Worm (Caenorhabditis elegans) whole organism, L2 larva: Measurements from ENCODE around the gene srz-96.

Experiments used
- fos-1 ChIP-seq: fragments of 150-350 bp; optimal IDR thresholded peaks from 2 replicates; lab custom pipeline; 2014; ENCODE audit warnings: missing biosample characterization, missing genetic modification characterization
- lin-13 ChIP-seq: fragments of 150-350 bp; optimal IDR thresholded peaks from 2 replicates; lab custom pipeline; 2014; ENCODE audit warnings: missing biosample characterization, missing genetic modification reagents, missing genetic modification characterization
- mab-5 ChIP-seq: fragments of 150-350 bp; optimal IDR thresholded peaks from 2 replicates; lab custom pipeline; 2014; ENCODE audit warnings: missing biosample characterization, missing genetic modification characterization
- nhr-11 ChIP-seq: fragments of 150-350 bp; optimal IDR thresholded peaks from 2 replicates; lab custom pipeline; 2014; ENCODE audit warnings: missing biosample characterization, missing genetic modification characterization
- unc-62 ChIP-seq: fragments of 150-350 bp; optimal IDR thresholded peaks from 2 replicates; lab custom pipeline; 2014; ENCODE audit warnings: missing biosample characterization, missing genetic modification reagents, missing genetic modification characterization
- ztf-11 ChIP-seq: sonication (generic microtip); optimal IDR thresholded peaks from 2 replicates; lab custom pipeline; 2017; ENCODE audit warnings: missing biosample characterization, missing genetic modification characterization

- TF ChIP-seq ztf-11 (tag; lab: Kevin White, UChicago) (no peak), unc-62 (GFP tag; lab: Kevin White, UChicago) (no peak), nhr-11 (no peak), lin-13 (no peak), mab-5 (tag; lab: Kevin White, UChicago) (no peak), fos-1 (tag; lab: Kevin White, UChicago) (no peak)
Observed at ce11 chrV:17157154-17157553, 41.9 kb upstream of the srz-96 start, which contains the start of gene F40D4.13.
